Fruit fly (Drosophila melanogaster): ENCODE measurements around the gene CG13026.
A peak's percentile ranks its signal among the peaks of the same experiment; 100 is the strongest.

CG13026 gene

dm6 chr3L:16726069-16726591 is at the start of gene CG13026, which contains the start of gene PGRP-SB2:
Gene CG13026, minus strand, starts transcription at chr3L:16726169.
Gene PGRP-SB2, plus strand, starts transcription at chr3L:16726541.
- TF ChIP-seq CG8478 (optimal IDR thresholded peaks at IDR 0.05) (no peak), CTCF (optimal IDR thresholded peaks at IDR 0.05) (no peak)

- TF ChIP-seq CG8478 (optimal IDR thresholded peaks at IDR 0.05): no peak
- TF ChIP-seq CTCF (optimal IDR thresholded peaks at IDR 0.05): no peak
Measured at dm6 chr3L:16772755-16773523, 47.0 kb upstream of the CG13026 start.

dm6 chr3L:16769866-16770265 is 43.9 kb upstream of the CG13026 start:
- peak; percentile 88 to 94 for TF ChIP-seq CTCF (optimal IDR thresholded peaks at IDR 0.05)
- no peak for TF ChIP-seq CG8478 (optimal IDR thresholded peaks at IDR 0.05)

- TF ChIP-seq CG8478 (optimal IDR thresholded peaks at IDR 0.05): no peak
- no peak for TF ChIP-seq CTCF (optimal IDR thresholded peaks at IDR 0.05)
Measured at dm6 chr3L:16768001-16768652, 42.2 kb upstream of the CG13026 start.

- no peak for TF ChIP-seq CG8478 (optimal IDR thresholded peaks at IDR 0.05)
- no peak for TF ChIP-seq CTCF (optimal IDR thresholded peaks at IDR 0.05)
Measured at dm6 chr3L:16766901-16767300, 40.9 kb upstream of the CG13026 start.

dm6 chr3L:16765647-16766628 is 40.0 kb upstream of the CG13026 start, which contains the start of gene Nrt:
Gene Nrt, plus strand, starts transcription at chr3L:16766072.
- no peak for TF ChIP-seq CTCF (optimal IDR thresholded peaks at IDR 0.05)

dm6 chr3L:16762203-16762997 is 36.4 kb upstream of the CG13026 start:
- TF ChIP-seq CTCF (optimal IDR thresholded peaks at IDR 0.05) (no peak), CG8478 (optimal IDR thresholded peaks at IDR 0.05) (no peak)

dm6 chr3L:16760274-16760673 is 34.3 kb upstream of the CG13026 start:
- TF ChIP-seq CG8478 (optimal IDR thresholded peaks at IDR 0.05): no peak
- TF ChIP-seq CTCF (optimal IDR thresholded peaks at IDR 0.05): no peak

dm6 chr3L:16759483-16759882 is 33.5 kb upstream of the CG13026 start:
- TF ChIP-seq CTCF (optimal IDR thresholded peaks at IDR 0.05) (no peak), CG8478 (optimal IDR thresholded peaks at IDR 0.05) (no peak)

- TF ChIP-seq CTCF (optimal IDR thresholded peaks at IDR 0.05): no peak
- no peak for TF ChIP-seq CG8478 (optimal IDR thresholded peaks at IDR 0.05)
Measured at dm6 chr3L:16758504-16759109, 32.6 kb upstream of the CG13026 start.

- TF ChIP-seq CTCF (optimal IDR thresholded peaks at IDR 0.05) (no peak), CG8478 (optimal IDR thresholded peaks at IDR 0.05) (no peak)
Measured at dm6 chr3L:16755189-16755588, 29.2 kb upstream of the CG13026 start, which contains the start of gene CG42852. Gene CG42852, plus strand, starts transcription at chr3L:16755489.

- TF ChIP-seq CG8478 (optimal IDR thresholded peaks at IDR 0.05) (no peak), CTCF (optimal IDR thresholded peaks at IDR 0.05) (no peak)
Measured at dm6 chr3L:16752402-16753096, 26.6 kb upstream of the CG13026 start.

dm6 chr3L:16751487-16752054 is 25.6 kb upstream of the CG13026 start:
- no peak for TF ChIP-seq CG8478 (optimal IDR thresholded peaks at IDR 0.05)
- TF ChIP-seq CTCF (optimal IDR thresholded peaks at IDR 0.05): no peak
